2 worm cellular contexts compared by ENCODE assay signal in the genomic region with DNA sequence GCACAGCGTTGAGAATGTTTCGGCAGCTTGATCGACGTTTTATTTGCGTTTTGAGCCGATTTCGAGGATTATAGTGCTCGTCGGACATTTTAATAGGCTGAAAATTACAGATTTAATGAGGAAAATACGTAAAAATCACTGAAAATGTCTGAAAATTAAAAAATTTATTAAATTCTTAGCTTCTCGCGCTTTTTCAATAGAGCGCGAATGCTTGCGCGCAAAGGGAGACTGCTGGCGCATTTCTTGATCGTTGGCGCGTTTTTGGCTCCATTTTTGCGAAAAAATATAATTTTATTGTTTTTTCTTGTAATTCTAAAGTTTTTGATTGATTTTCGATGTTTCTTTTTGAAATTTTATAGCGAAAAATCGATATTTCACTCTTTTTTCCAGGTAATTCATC.
A peak's percentile ranks its signal among the peaks of the same experiment; 100 is the strongest.
TF ChIP-seq lines count a peak whose summit lies in the region.

TSS of gene dnsn-1 (minus strand) at position 101 of the 400 bp plus-strand sequence.
TSS of gene C24H12.4 (plus strand) at position 391 of the 400 bp plus-strand sequence.

TF ChIP-seq in whole organism, L1 larva, 84 proteins besides CTCF, POLR2A, EP300 and RAD21 (continued from another document):
- peak; percentile 96 for TF ChIP-seq lin-39 (tag; optimal IDR thresholded peaks at IDR 0.05; lab: Kevin White, UChicago)
- peak; percentile 87 for TF ChIP-seq pax-3 (tag; optimal IDR thresholded peaks at IDR 0.05; lab: Kevin White, UChicago)
- TF ChIP-seq xbp-1 (tag; optimal IDR thresholded peaks at IDR 0.05; lab: Kevin White, UChicago), result peak; percentile 95
- TF ChIP-seq lin-14 (GFP tag; optimal IDR thresholded peaks at IDR 0.05; lab: Kevin White, UChicago), result peak; percentile 94
- peak; percentile 86 for TF ChIP-seq zip-4 (GFP tag; optimal IDR thresholded peaks at IDR 0.05; lab: Kevin White, UChicago)
- TF ChIP-seq Y116A8C.19 (tag; optimal IDR thresholded peaks at IDR 0.05; lab: Kevin White, UChicago; ENCODE audit: borderline replicate concordance), result no peak
- peak; percentile 83 for TF ChIP-seq blmp-1 (tag; optimal IDR thresholded peaks at IDR 0.05; lab: Kevin White, UChicago)
- peak; percentile 95 for TF ChIP-seq fkh-8 (tag; optimal IDR thresholded peaks at IDR 0.05; lab: Kevin White, UChicago)
- peak in 5 of 6 experiments; percentile 35 to 97 (median 63) for TF ChIP-seq elt-3 (tag; optimal IDR thresholded peaks at IDR 0.05; lab: Kevin White, UChicago)
- peak; percentile 75 for TF ChIP-seq aha-1 (tag; optimal IDR thresholded peaks at IDR 0.05; lab: Kevin White, UChicago)
- TF ChIP-seq mdl-1 (tag; optimal IDR thresholded peaks at IDR 0.05; lab: Kevin White, UChicago), result peak in 1 of 2 experiments; percentile 88
- peak; percentile 99 for TF ChIP-seq mep-1 (tag; optimal IDR thresholded peaks at IDR 0.05; lab: Kevin White, UChicago)
- peak; percentile 75 for TF ChIP-seq elt-2 (tag; optimal IDR thresholded peaks at IDR 0.05; lab: Kevin White, UChicago)
- peak; percentile 31 for TF ChIP-seq fkh-4 (tag; optimal IDR thresholded peaks at IDR 0.05; lab: Kevin White, UChicago; ENCODE audit: borderline replicate concordance)
- peak; percentile 54 for TF ChIP-seq hpl-2 (GFP tag; optimal IDR thresholded peaks at IDR 0.05; lab: Kevin White, UChicago)
- TF ChIP-seq ceh-88 (GFP tag; IDR thresholded peaks at IDR 0.05; lab: Robert Waterston, UW), result peak; percentile 88
- TF ChIP-seq ceh-8 (GFP tag; optimal IDR thresholded peaks at IDR 0.05; lab: Kevin White, UChicago), result peak; percentile 83
- TF ChIP-seq nhr-20 (tag; optimal IDR thresholded peaks at IDR 0.05; lab: Kevin White, UChicago), result peak; percentile 96
- no peak for TF ChIP-seq nhr-12 (tag; optimal IDR thresholded peaks at IDR 0.05; lab: Kevin White, UChicago)
- peak; percentile 93 for TF ChIP-seq nhr-85 (tag; lab: Kevin White, UChicago)
- TF ChIP-seq dsc-1 (tag; optimal IDR thresholded peaks at IDR 0.05; lab: Kevin White, UChicago), result peak; percentile 97
- TF ChIP-seq fkh-10 (GFP tag; optimal IDR thresholded peaks at IDR 0.05; lab: Kevin White, UChicago), result peak; percentile 92
- TF ChIP-seq nhr-11 (tag; optimal IDR thresholded peaks at IDR 0.05; lab: Kevin White, UChicago), result peak; percentile 57
- TF ChIP-seq lin-15B (tag; optimal IDR thresholded peaks at IDR 0.05; lab: Kevin White, UChicago), result peak; percentile 97
- peak; percentile 96 to 98 (median 97) for TF ChIP-seq ceh-82 (tag; optimal IDR thresholded peaks at IDR 0.05; lab: Kevin White, UChicago)
- peak; percentile 86 for TF ChIP-seq snpc-4 (tag; optimal IDR thresholded peaks at IDR 0.05; lab: Kevin White, UChicago)
- no peak for TF ChIP-seq sptf-1 (tag; optimal IDR thresholded peaks at IDR 0.05; lab: Kevin White, UChicago)
- peak; percentile 39 for TF ChIP-seq unc-30 (tag; optimal IDR thresholded peaks at IDR 0.05; lab: Kevin White, UChicago)

TF ChIP-seq in whole organism, young adult, 124 proteins besides CTCF, POLR2A, EP300 and RAD21 (continued from another document):
- peak; percentile 72 for TF ChIP-seq D2030.7 (GFP tag; IDR thresholded peaks at IDR 0.05; lab: Robert Waterston, UW)
- TF ChIP-seq F39B2.1 (GFP tag; IDR thresholded peaks at IDR 0.05; lab: Robert Waterston, UW), result no peak
- peak; percentile 83 for TF ChIP-seq madf-6 (GFP tag; IDR thresholded peaks at IDR 0.05; lab: Robert Waterston, UW)
- TF ChIP-seq hlh-26 (GFP tag; conservative IDR thresholded peaks at IDR 0.05; lab: Robert Waterston, UW), result no peak
- TF ChIP-seq ztf-6 (GFP tag; IDR thresholded peaks at IDR 0.05; lab: Robert Waterston, UW), result no peak
- no peak for TF ChIP-seq B0019.2 (GFP tag; conservative IDR thresholded peaks at IDR 0.05; lab: Robert Waterston, UW)
- no peak for TF ChIP-seq tbx-9 (tag; optimal IDR thresholded peaks at IDR 0.05; lab: Kevin White, UChicago; ENCODE audit: borderline replicate concordance)
- peak; percentile 58 for TF ChIP-seq attf-3 (GFP tag; conservative IDR thresholded peaks at IDR 0.05; lab: Robert Waterston, UW)
- TF ChIP-seq lin-26 (GFP tag; IDR thresholded peaks at IDR 0.05; lab: Robert Waterston, UW), result no peak
- TF ChIP-seq ekl-4 (GFP tag; IDR thresholded peaks at IDR 0.05; lab: Robert Waterston, UW), result peak; percentile 69
- TF ChIP-seq fkh-3 (tag; optimal IDR thresholded peaks at IDR 0.05; lab: Kevin White, UChicago), result no peak
- no peak for TF ChIP-seq aptf-2 (GFP tag; conservative IDR thresholded peaks at IDR 0.05; lab: Robert Waterston, UW)
- peak; percentile 51; the same call in 1 of the 2 replicates for TF ChIP-seq hmg-1.2 (GFP tag; IDR thresholded peaks at IDR 0.05; lab: Robert Waterston, UW)
- TF ChIP-seq lin-40 (tag; optimal IDR thresholded peaks at IDR 0.05; lab: Kevin White, UChicago), result peak; percentile 92
- TF ChIP-seq nfya-1 (tag; optimal IDR thresholded peaks at IDR 0.05; lab: Kevin White, UChicago; ENCODE audit: borderline replicate concordance, insufficient read depth), result no peak
- TF ChIP-seq sptf-2 (GFP tag; optimal IDR thresholded peaks at IDR 0.05; lab: Kevin White, UChicago), result no peak
- TF ChIP-seq nfya-2 (GFP tag; IDR thresholded peaks at IDR 0.05; lab: Robert Waterston, UW), result no peak
- TF ChIP-seq sea-2 (GFP tag; IDR thresholded peaks at IDR 0.05; lab: Robert Waterston, UW), result no peak
- no peak for TF ChIP-seq F57C9.4 (tag; optimal IDR thresholded peaks at IDR 0.05; lab: Kevin White, UChicago)
- TF ChIP-seq akir-1 (GFP tag; optimal IDR thresholded peaks at IDR 0.05; lab: Kevin White, UChicago), result no peak
